Worm (Caenorhabditis elegans): Measurements from ENCODE around the gene T05C7.9.

Gene T05C7.9

ce11 chrIV:82309-82708, 3.2 kb downstream of the T05C7.9 start:
- TF ChIP-seq tbx-7 (tag; optimal IDR thresholded peaks at IDR 0.05) (no peak), hlh-8 (tag; optimal IDR thresholded peaks at IDR 0.05) (no peak), tbx-2 (tag; optimal IDR thresholded peaks at IDR 0.05) (no peak), nfya-1 (tag; optimal IDR thresholded peaks at IDR 0.05) (no peak), nhr-232 (tag; optimal IDR thresholded peaks at IDR 0.05) (no peak), ceh-45 (GFP tag; IDR thresholded peaks at IDR 0.05) (no peak), hlh-13 (GFP tag; optimal IDR thresholded peaks at IDR 0.05) (no peak)

- TF ChIP-seq fkh-6 (tag; optimal IDR thresholded peaks at IDR 0.05): no peak
- no peak for TF ChIP-seq tbx-2 (tag; optimal IDR thresholded peaks at IDR 0.05)
- TF ChIP-seq pat-9 (tag; optimal IDR thresholded peaks at IDR 0.05): no peak
- TF ChIP-seq fax-1 (tag; optimal IDR thresholded peaks at IDR 0.05): no peak
- no peak for TF ChIP-seq ets-4 (tag; optimal IDR thresholded peaks at IDR 0.05)
- TF ChIP-seq C08G9.2 (tag; optimal IDR thresholded peaks at IDR 0.05): no peak
- TF ChIP-seq rnt-1 (tag; optimal IDR thresholded peaks at IDR 0.05): no peak
- no peak for TF ChIP-seq odd-2 (tag; optimal IDR thresholded peaks at IDR 0.05)
- TF ChIP-seq ceh-45 (GFP tag; IDR thresholded peaks at IDR 0.05): no peak
Measured at ce11 chrIV:86744-87143, 7.7 kb downstream of the T05C7.9 start.

DNA sequence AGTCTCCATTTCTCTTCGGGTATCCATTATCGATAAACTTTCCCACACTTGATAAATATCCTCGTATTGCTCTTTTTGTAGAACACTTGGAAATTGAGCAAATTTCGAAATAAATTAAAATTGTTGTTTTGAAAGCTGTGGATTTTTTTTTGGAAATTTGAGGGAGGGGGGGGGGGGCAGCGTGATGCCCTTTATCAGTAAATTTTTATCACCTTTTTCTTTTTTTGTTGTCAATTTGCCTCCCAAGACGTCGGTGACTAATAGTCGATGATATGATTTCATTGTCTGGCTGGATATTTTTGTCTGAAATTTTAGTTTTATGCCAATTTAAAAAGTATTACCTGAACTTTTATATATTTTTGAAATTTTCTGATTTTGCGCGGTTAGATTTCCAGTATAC, 10.9 kb downstream of the T05C7.9 start, which contains the start of gene scl-23:
Gene scl-23, minus strand, starts transcription at position 101 of the 400 bp plus-strand sequence.
- no peak for TF ChIP-seq ceh-14 (tag; optimal IDR thresholded peaks at IDR 0.05)
- TF ChIP-seq elt-2 (tag; optimal IDR thresholded peaks at IDR 0.05): peak; percentile 57

DNA sequence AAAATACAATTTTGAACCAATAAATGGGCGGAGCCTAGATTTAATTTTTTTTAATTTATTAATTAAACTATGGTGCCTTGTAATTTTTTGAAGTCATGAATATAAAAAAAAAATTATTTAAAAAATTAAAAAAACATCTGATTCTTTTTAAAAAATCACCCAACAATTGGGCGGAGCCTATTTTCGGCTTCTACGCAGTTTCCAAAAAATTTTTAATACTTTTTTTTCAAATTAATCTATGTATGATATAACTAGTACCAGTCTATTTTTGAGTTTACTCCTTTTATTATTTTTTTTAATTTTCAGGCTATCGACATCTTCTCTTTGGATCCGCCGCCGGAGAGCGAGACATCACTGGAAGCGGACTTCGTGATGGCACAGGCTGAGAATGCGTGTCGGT, 12.6 kb downstream of the T05C7.9 start, which contains the start of gene tpa-1:
Gene tpa-1, plus strand, starts transcription at position 301 of the 400 bp plus-strand sequence.
- TF ChIP-seq ceh-34 (tag; optimal IDR thresholded peaks at IDR 0.05) (no peak), elt-4 (tag; optimal IDR thresholded peaks at IDR 0.05) (no peak), ceh-31 (tag; optimal IDR thresholded peaks at IDR 0.05) (no peak), ceh-22 (tag; optimal IDR thresholded peaks at IDR 0.05) (no peak), hlh-13 (GFP tag; optimal IDR thresholded peaks at IDR 0.05) (no peak), mec-3 (tag; optimal IDR thresholded peaks at IDR 0.05; ENCODE audit: borderline replicate concordance) (no peak), fkh-6 (tag; optimal IDR thresholded peaks at IDR 0.05) (no peak), ceh-6 (GFP tag; optimal IDR thresholded peaks at IDR 0.05) (no peak), ceh-45 (GFP tag; IDR thresholded peaks at IDR 0.05) (no peak), nhr-11 (tag; optimal IDR thresholded peaks at IDR 0.05) (no peak), unc-42 (tag; optimal IDR thresholded peaks at IDR 0.05) (no peak), nhr-232 (tag; optimal IDR thresholded peaks at IDR 0.05) (no peak), hlh-15 (tag; optimal IDR thresholded peaks at IDR 0.05) (no peak), ceh-19 (GFP tag; optimal IDR thresholded peaks at IDR 0.05) (no peak), eyg-1 (tag; optimal IDR thresholded peaks at IDR 0.05) (no peak), hlh-6 (tag; optimal IDR thresholded peaks at IDR 0.05) (no peak), dmd-4 (tag; optimal IDR thresholded peaks at IDR 0.05; ENCODE audit: borderline replicate concordance) (no peak), hlh-8 (tag; optimal IDR thresholded peaks at IDR 0.05) (no peak), pag-3 (tag; optimal IDR thresholded peaks at IDR 0.05; ENCODE audit: borderline replicate concordance) (no peak)

ce11 chrIV:97681-98080, 18.6 kb downstream of the T05C7.9 start:
- no peak for TF ChIP-seq ama-1 (optimal IDR thresholded peaks at IDR 0.05)
- peak; percentile 74 for TF ChIP-seq unc-42 (tag; optimal IDR thresholded peaks at IDR 0.05)

- TF ChIP-seq Y22D7AL.16 (tag; optimal IDR thresholded peaks at IDR 0.05) (no peak), hlh-13 (GFP tag; optimal IDR thresholded peaks at IDR 0.05) (no peak), ttx-3 (tag; optimal IDR thresholded peaks at IDR 0.05) (no peak), T23F11.4 (GFP tag; optimal IDR thresholded peaks at IDR 0.05) (no peak), eyg-1 (tag; optimal IDR thresholded peaks at IDR 0.05) (no peak), tbx-2 (tag; optimal IDR thresholded peaks at IDR 0.05) (no peak), ama-1 (optimal IDR thresholded peaks at IDR 0.05) (no peak), ceh-34 (tag; optimal IDR thresholded peaks at IDR 0.05) (no peak), nhr-11 (tag; optimal IDR thresholded peaks at IDR 0.05) (no peak)
Measured at ce11 chrIV:102848-103247, 23.8 kb downstream of the T05C7.9 start.
